Fruit fly (Drosophila melanogaster) whole organism, embryonic: ENCODE measurements around the gene CG14561.

ENCODE experiments used
- CG11456 ChIP-seq: fragments of 200-800 bp; sonication (Bioruptor generic); IDR thresholded peaks from 3 replicates; pipeline ENCODE4 v1.3.6; 2022; ENCODE audit warnings: missing biosample characterization, missing genetic modification characterization
- CG14441 ChIP-seq: fragments of 200-800 bp; sonication (Bioruptor generic); IDR thresholded peaks from 2 replicates; pipeline ENCODE4 v1.3.6; 2022; ENCODE audit warnings: missing biosample characterization, missing genetic modification characterization
- CG16813 ChIP-seq: fragments of 200-800 bp; sonication (Bioruptor generic); IDR thresholded peaks from 3 replicates; pipeline ENCODE4 v1.3.6; 2022; ENCODE audit warnings: missing biosample characterization, missing genetic modification characterization; ENCODE audit not compliant: partially characterized antibody
- CG2712 ChIP-seq: fragments of 200-800 bp; optimal IDR thresholded peaks from 3 replicates; lab custom pipeline; 2019; ENCODE audit warnings: missing biosample characterization, mild to moderate bottlenecking, missing genetic modification characterization, moderate library complexity
- CG30431 ChIP-seq: fragments of 200-800 bp; sonication (Bioruptor generic); optimal IDR thresholded peaks from 2 replicates; lab custom pipeline; 2017; ENCODE audit warnings: missing biosample characterization, missing genetic modification characterization
- CG31365 ChIP-seq: fragments of 200-800 bp; sonication (Bioruptor generic); optimal IDR thresholded peaks from 2 replicates; lab custom pipeline; 2018; ENCODE audit warnings: missing biosample characterization, mild to moderate bottlenecking, missing genetic modification characterization
- CG6765 ChIP-seq: fragments of 200-800 bp; sonication (Bioruptor generic); optimal IDR thresholded peaks from 3 replicates; lab custom pipeline; 2017; ENCODE audit warnings: missing biosample characterization, mild to moderate bottlenecking, missing genetic modification characterization
- CG7372 ChIP-seq: fragments of 200-800 bp; sonication (Bioruptor generic); IDR thresholded peaks from 2 replicates; pipeline ENCODE4 v1.3.6; 2022; ENCODE audit warnings: missing biosample characterization, missing genetic modification characterization
- Hey ChIP-seq: fragments of 200-800 bp; sonication (Bioruptor generic); optimal IDR thresholded peaks from 3 replicates; lab custom pipeline; 2018; ENCODE audit warnings: missing biosample characterization, mild to moderate bottlenecking, missing genetic modification characterization
- cas ChIP-seq: fragments of 200-800 bp; sonication (Bioruptor generic); IDR thresholded peaks from 2 replicates; pipeline ENCODE4 v1.3.6; 2022; ENCODE audit warnings: missing biosample characterization, missing genetic modification characterization
- cato ChIP-seq: fragments of 200-800 bp; sonication (Bioruptor generic); optimal IDR thresholded peaks from 2 replicates; lab custom pipeline; 2016; ENCODE audit warnings: missing biosample characterization, missing genetic modification characterization, borderline replicate concordance
- ewg ChIP-seq: fragments of 200-800 bp; sonication (Bioruptor generic); optimal IDR thresholded peaks from 3 replicates; lab custom pipeline; 2017; ENCODE audit warnings: mild to moderate bottlenecking, missing biosample characterization, missing genetic modification reagents, missing genetic modification characterization
- fd64A ChIP-seq: fragments of 200-800 bp; sonication (Bioruptor generic); optimal IDR thresholded peaks from 3 replicates; lab custom pipeline; 2018; ENCODE audit warnings: missing biosample characterization, mild to moderate bottlenecking, missing genetic modification characterization
- fu2 ChIP-seq: fragments of 200-800 bp; sonication (Bioruptor generic); optimal IDR thresholded peaks from 2 replicates; lab custom pipeline; 2016; ENCODE audit warnings: missing biosample characterization, missing genetic modification characterization
- kay ChIP-seq: fragments of 200-800 bp; sonication (Bioruptor generic); optimal IDR thresholded peaks from 2 replicates; lab custom pipeline; 2016; ENCODE audit warnings: missing biosample characterization, missing genetic modification characterization
- mam ChIP-seq: fragments of 200-800 bp; sonication (Bioruptor generic); optimal IDR thresholded peaks from 3 replicates; lab custom pipeline; 2016; ENCODE audit warnings: missing biosample characterization, missing genetic modification characterization
- p53 ChIP-seq: fragments of 200-800 bp; sonication (Bioruptor generic); optimal IDR thresholded peaks from 2 replicates; lab custom pipeline; 2016; ENCODE audit warnings: missing biosample characterization, missing genetic modification characterization

Gene CG14561

DNA sequence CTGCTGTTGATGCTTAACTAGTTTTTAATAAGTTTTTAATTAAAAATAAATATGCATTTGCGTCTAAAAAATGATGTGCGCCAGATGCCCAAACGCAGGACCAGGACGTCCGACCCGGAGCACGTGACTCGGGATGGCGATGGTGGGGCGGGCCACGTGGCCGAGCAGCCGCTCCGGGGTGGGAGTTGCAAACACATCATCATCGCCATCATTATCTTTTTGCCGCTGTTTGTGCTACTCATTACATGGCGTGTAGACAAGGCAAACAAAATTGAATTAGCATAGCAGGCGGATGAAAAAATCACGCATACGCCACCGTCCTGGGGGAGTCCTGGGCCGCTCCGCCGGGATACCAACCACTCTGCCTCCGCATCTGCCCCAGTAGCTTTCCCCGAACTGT lies 47.5 kb downstream of the CG14561 start:
- TF ChIP-seq fu2 (GFP tag; lab: Kevin White, UChicago) (no peak), CG11456 (GFP tag; lab: Robert Waterston, UW) (0 out of 3 replicates have a peak, but pooled peaks have one; percentile 57), Hey (tag; lab: Kevin White, UChicago) (peak; percentile 92), CG30431 (GFP tag; lab: Kevin White, UChicago) (no peak), CG7372 (0 out of 2 replicates have a peak, but pooled peaks have one; percentile 30), mam (GFP tag; lab: Kevin White, UChicago) (no peak), cas (GFP tag; lab: Robert Waterston, UW) (no peak), fd64A (GFP tag; lab: Kevin White, UChicago) (no peak), kay (GFP tag; lab: Kevin White, UChicago) (no peak), CG16813 (no peak), cato (GFP tag; lab: Kevin White, UChicago) (no peak), CG6765 (no peak), p53 (GFP tag; lab: Kevin White, UChicago) (no peak), CG2712 (tag; lab: Kevin White, UChicago) (no peak), CG31365 (tag; lab: Kevin White, UChicago) (no peak), ewg (GFP tag; lab: Kevin White, UChicago) (no peak), CG14441 (GFP tag; lab: Robert Waterston, UW) (no peak)
